Fruit fly (Drosophila melanogaster) whole organism, embryonic: ENCODE data around the gene CG13364.
A peak's percentile ranks its signal among the peaks of the same experiment; 100 is the strongest.

Experiments used
- Bteb2 ChIP-seq: fragments of 200-800 bp; sonication (Bioruptor generic); optimal IDR thresholded peaks from 2 replicates; lab custom pipeline; 2016; ENCODE audit warnings: missing biosample characterization, missing genetic modification characterization
- CG12071 ChIP-seq: fragments of 200-800 bp; sonication (Bioruptor generic); optimal IDR thresholded peaks from 3 replicates; lab custom pipeline; 2018; ENCODE audit warnings: missing biosample characterization, mild to moderate bottlenecking, missing genetic modification characterization
- CG12236 ChIP-seq: fragments of 200-800 bp; sonication (Bioruptor generic); optimal IDR thresholded peaks from 2 replicates; lab custom pipeline; 2016; ENCODE audit warnings: missing biosample characterization, missing genetic modification characterization
- CG12659 ChIP-seq: fragments of 200-800 bp; sonication (Bioruptor generic); optimal IDR thresholded peaks from 3 replicates; lab custom pipeline; 2017; ENCODE audit warnings: mild to moderate bottlenecking, missing biosample characterization, missing genetic modification reagents, missing genetic modification characterization
- CG12942 ChIP-seq: fragments of 200-800 bp; sonication (Bioruptor generic); optimal IDR thresholded peaks from 3 replicates; lab custom pipeline; 2016; ENCODE audit warnings: missing biosample characterization, missing genetic modification characterization
- CG15011 ChIP-seq: fragments of 200-800 bp; sonication (Bioruptor generic); optimal IDR thresholded peaks from 3 replicates; lab custom pipeline; 2018; ENCODE audit warnings: missing biosample characterization, mild to moderate bottlenecking, missing genetic modification characterization
- CG15696 ChIP-seq: fragments of 200-800 bp; sonication (Bioruptor generic); optimal IDR thresholded peaks from 2 replicates; lab custom pipeline; 2019; ENCODE audit warnings: missing biosample characterization, mild to moderate bottlenecking, missing genetic modification characterization, moderate library complexity
- CG17568 ChIP-seq: fragments of 200-800 bp; sonication (Bioruptor generic); optimal IDR thresholded peaks from 2 replicates; lab custom pipeline; 2018; ENCODE audit warnings: missing biosample characterization, mild to moderate bottlenecking, missing genetic modification characterization, moderate library complexity
- CG17912 ChIP-seq: fragments of 200-800 bp; sonication (Bioruptor generic); optimal IDR thresholded peaks from 2 replicates; lab custom pipeline; 2018; ENCODE audit warnings: missing biosample characterization, mild to moderate bottlenecking, missing genetic modification characterization
- CG18599 ChIP-seq: fragments of 200-800 bp; sonication (Bioruptor generic); optimal IDR thresholded peaks from 3 replicates; lab custom pipeline; 2017; ENCODE audit warnings: missing biosample characterization, missing genetic modification characterization, mild to moderate bottlenecking, moderate library complexity, missing genetic modification reagents
- CG2875 ChIP-seq: fragments of 200-800 bp; sonication (Bioruptor generic); optimal IDR thresholded peaks from 2 replicates; lab custom pipeline; 2017; ENCODE audit warnings: missing biosample characterization, mild to moderate bottlenecking, missing genetic modification characterization, missing genetic modification reagents
- CG30403 ChIP-seq: fragments of 200-800 bp; sonication (Bioruptor generic); optimal IDR thresholded peaks from 3 replicates; lab custom pipeline; 2016; ENCODE audit warnings: missing biosample characterization, missing genetic modification characterization
- CG3281 ChIP-seq: fragments of 200-800 bp; sonication (Bioruptor generic); optimal IDR thresholded peaks from 3 replicates; lab custom pipeline; 2017; ENCODE audit warnings: missing biosample characterization, mild to moderate bottlenecking, missing genetic modification characterization
- CG34376 ChIP-seq: fragments of 200-800 bp; sonication (Bioruptor generic); optimal IDR thresholded peaks from 2 replicates; lab custom pipeline; 2018; ENCODE audit warnings: missing biosample characterization, mild to moderate bottlenecking, missing genetic modification characterization
- CG42726 ChIP-seq: fragments of 200-800 bp; sonication (Bioruptor generic); IDR thresholded peaks from 2 replicates; pipeline ENCODE4 v1.3.6; 2022; ENCODE audit warnings: missing biosample characterization, missing genetic modification characterization; ENCODE audit not compliant: partially characterized antibody
- CG4617 ChIP-seq: fragments of 200-800 bp; sonication (Bioruptor generic); optimal IDR thresholded peaks from 3 replicates; lab custom pipeline; 2016; ENCODE audit warnings: missing biosample characterization, missing genetic modification characterization, borderline replicate concordance
- CG5245 ChIP-seq: fragments of 200-800 bp; sonication (Bioruptor generic); optimal IDR thresholded peaks from 3 replicates; lab custom pipeline; 2016; ENCODE audit warnings: missing biosample characterization, missing genetic modification characterization
- CG8089 ChIP-seq: fragments of 200-800 bp; sonication (Bioruptor generic); optimal IDR thresholded peaks from 3 replicates; lab custom pipeline; 2016; ENCODE audit warnings: missing biosample characterization, missing genetic modification characterization
- CG8765 ChIP-seq: fragments of 200-800 bp; sonication (Bioruptor generic); IDR thresholded peaks from 2 replicates; pipeline ENCODE4 v1.3.6; 2022; ENCODE audit warnings: missing biosample characterization, missing genetic modification characterization
- CG9727 ChIP-seq: fragments of 200-800 bp; sonication (Bioruptor generic); optimal IDR thresholded peaks from 3 replicates; lab custom pipeline; 2017; ENCODE audit warnings: missing biosample characterization, mild to moderate bottlenecking, missing genetic modification characterization
- Elba2 ChIP-seq: fragments of 200-800 bp; sonication (Bioruptor generic); optimal IDR thresholded peaks from 3 replicates; lab custom pipeline; 2016; ENCODE audit warnings: missing biosample characterization, missing genetic modification characterization
- H15 ChIP-seq: fragments of 200-800 bp; sonication (Bioruptor generic); IDR thresholded peaks from 3 replicates; pipeline ENCODE4 v1.3.6; 2022; ENCODE audit warnings: missing biosample characterization, missing genetic modification characterization
- H2.0 ChIP-seq: fragments of 200-800 bp; sonication (Bioruptor generic); IDR thresholded peaks from 2 replicates; pipeline ENCODE4 v1.3.6; 2022; ENCODE audit warnings: missing biosample characterization, missing genetic modification characterization
- Hr3 ChIP-seq: fragments of 200-800 bp; sonication (Bioruptor generic); optimal IDR thresholded peaks from 3 replicates; lab custom pipeline; 2016; ENCODE audit warnings: missing biosample characterization, missing genetic modification characterization
- MESR4 ChIP-seq: fragments of 200-800 bp; sonication (Bioruptor generic); optimal IDR thresholded peaks from 2 replicates; lab custom pipeline; 2018; ENCODE audit warnings: missing biosample characterization, mild to moderate bottlenecking, missing genetic modification characterization, moderate library complexity
- MTF-1 ChIP-seq: fragments of 200-800 bp; sonication (Bioruptor generic); optimal IDR thresholded peaks from 2 replicates; lab custom pipeline; 2018; ENCODE audit warnings: missing biosample characterization, mild to moderate bottlenecking, missing genetic modification characterization, borderline replicate concordance
- aop ChIP-seq: fragments of 200-800 bp; sonication (Bioruptor generic); IDR thresholded peaks from 2 replicates; pipeline ENCODE4 v1.3.6; 2022; ENCODE audit warnings: missing biosample characterization, missing genetic modification characterization
- ato ChIP-seq: fragments of 200-800 bp; sonication (Bioruptor generic); IDR thresholded peaks from 2 replicates; pipeline ENCODE4 v1.3.6; 2022; ENCODE audit warnings: missing biosample characterization, missing genetic modification characterization; ENCODE audit not compliant: partially characterized antibody
- br ChIP-seq: fragments of >200 bp; optimal IDR thresholded peaks from 2 replicates; lab custom pipeline; 2017
- cas ChIP-seq: fragments of 200-800 bp; sonication (Bioruptor generic); IDR thresholded peaks from 2 replicates; pipeline ENCODE4 v1.3.6; 2022; ENCODE audit warnings: missing biosample characterization, missing genetic modification characterization
- danr ChIP-seq: fragments of 200-800 bp; sonication (Bioruptor generic); IDR thresholded peaks from 2 replicates; pipeline ENCODE4 v1.3.6; 2022; ENCODE audit warnings: missing biosample characterization, missing genetic modification characterization
- dmrt11E ChIP-seq: fragments of 200-800 bp; sonication (Bioruptor generic); optimal IDR thresholded peaks from 3 replicates; lab custom pipeline; 2018; ENCODE audit warnings: missing biosample characterization, mild to moderate bottlenecking, missing genetic modification characterization, moderate library complexity
- dmrt99B ChIP-seq: fragments of 200-800 bp; sonication (Bioruptor generic); optimal IDR thresholded peaks from 2 replicates; lab custom pipeline; 2018; ENCODE audit warnings: missing biosample characterization, mild to moderate bottlenecking, missing genetic modification characterization, moderate library complexity
- en ChIP-seq: fragments of 200-800 bp; sonication (Bioruptor generic); optimal IDR thresholded peaks from 2 replicates; lab custom pipeline; 2016; ENCODE audit warnings: missing biosample characterization, missing genetic modification characterization
- eyg ChIP-seq: fragments of 200-800 bp; sonication (Bioruptor generic); optimal IDR thresholded peaks from 3 replicates; lab custom pipeline; 2016; ENCODE audit warnings: missing biosample characterization, missing genetic modification characterization
- gfzf ChIP-seq: fragments of 200-800 bp; sonication (Bioruptor generic); optimal IDR thresholded peaks from 2 replicates; lab custom pipeline; 2016; ENCODE audit warnings: missing biosample characterization, mild to moderate bottlenecking, missing genetic modification characterization, moderate library complexity
- ham ChIP-seq: fragments of 200-800 bp; sonication (Bioruptor generic); IDR thresholded peaks from 2 replicates; pipeline ENCODE4 v1.3.6; 2022; ENCODE audit warnings: missing biosample characterization, missing genetic modification characterization
- jing ChIP-seq: fragments of 200-800 bp; sonication (Bioruptor generic); optimal IDR thresholded peaks from 2 replicates; lab custom pipeline; 2018; ENCODE audit warnings: missing biosample characterization, mild to moderate bottlenecking, missing genetic modification characterization
- kni ChIP-seq: fragments of 200-800 bp; sonication (Bioruptor generic); optimal IDR thresholded peaks from 3 replicates; lab custom pipeline; 2017; ENCODE audit warnings: mild to moderate bottlenecking, missing biosample characterization, missing genetic modification reagents, missing genetic modification characterization
- lmd ChIP-seq: fragments of 200-800 bp; sonication (Bioruptor generic); IDR thresholded peaks from 2 replicates; pipeline ENCODE4 v1.3.6; 2022; ENCODE audit warnings: missing biosample characterization, missing genetic modification characterization
- nerfin-1 ChIP-seq: fragments of 200-800 bp; sonication (Bioruptor generic); optimal IDR thresholded peaks from 3 replicates; lab custom pipeline; 2019; ENCODE audit warnings: missing biosample characterization, mild to moderate bottlenecking, missing genetic modification characterization, moderate library complexity
- pfk ChIP-seq: fragments of 200-800 bp; sonication (Bioruptor generic); optimal IDR thresholded peaks from 2 replicates; lab custom pipeline; 2018; ENCODE audit warnings: missing biosample characterization, mild to moderate bottlenecking, missing genetic modification characterization, moderate library complexity
- sens-2 ChIP-seq: fragments of 200-800 bp; sonication (Bioruptor generic); IDR thresholded peaks from 2 replicates; pipeline ENCODE4 v1.3.6; 2022; ENCODE audit warnings: missing biosample characterization, missing genetic modification characterization
- tin ChIP-seq: fragments of 200-800 bp; sonication (Bioruptor generic); optimal IDR thresholded peaks from 3 replicates; lab custom pipeline; 2016; ENCODE audit warnings: missing biosample characterization, missing genetic modification characterization
- trem ChIP-seq: fragments of 200-800 bp; optimal IDR thresholded peaks from 3 replicates; lab custom pipeline; 2019; ENCODE audit warnings: missing biosample characterization, mild to moderate bottlenecking, missing genetic modification characterization, moderate library complexity
- trh ChIP-seq: fragments of 200-800 bp; sonication (Bioruptor generic); optimal IDR thresholded peaks from 2 replicates; lab custom pipeline; 2016; ENCODE audit warnings: missing biosample characterization, missing genetic modification characterization
- tx ChIP-seq: fragments of 200-800 bp; sonication (Bioruptor generic); optimal IDR thresholded peaks from 2 replicates; lab custom pipeline; 2016; ENCODE audit warnings: missing biosample characterization, missing genetic modification characterization
- vvl ChIP-seq: fragments of 200-800 bp; sonication (Bioruptor generic); IDR thresholded peaks from 2 replicates; pipeline ENCODE4 v1.3.6; 2022; ENCODE audit warnings: missing biosample characterization, missing genetic modification characterization
- wdn ChIP-seq: fragments of 200-800 bp; sonication (Bioruptor generic); IDR thresholded peaks from 2 replicates; pipeline ENCODE4 v1.3.6; 2022; ENCODE audit warnings: missing biosample characterization, missing genetic modification characterization
- zfh2 ChIP-seq: fragments of 200-800 bp; sonication (Bioruptor generic); optimal IDR thresholded peaks from 2 replicates; lab custom pipeline; 2016; ENCODE audit warnings: missing biosample characterization, missing genetic modification characterization

CG13364 gene

DNA sequence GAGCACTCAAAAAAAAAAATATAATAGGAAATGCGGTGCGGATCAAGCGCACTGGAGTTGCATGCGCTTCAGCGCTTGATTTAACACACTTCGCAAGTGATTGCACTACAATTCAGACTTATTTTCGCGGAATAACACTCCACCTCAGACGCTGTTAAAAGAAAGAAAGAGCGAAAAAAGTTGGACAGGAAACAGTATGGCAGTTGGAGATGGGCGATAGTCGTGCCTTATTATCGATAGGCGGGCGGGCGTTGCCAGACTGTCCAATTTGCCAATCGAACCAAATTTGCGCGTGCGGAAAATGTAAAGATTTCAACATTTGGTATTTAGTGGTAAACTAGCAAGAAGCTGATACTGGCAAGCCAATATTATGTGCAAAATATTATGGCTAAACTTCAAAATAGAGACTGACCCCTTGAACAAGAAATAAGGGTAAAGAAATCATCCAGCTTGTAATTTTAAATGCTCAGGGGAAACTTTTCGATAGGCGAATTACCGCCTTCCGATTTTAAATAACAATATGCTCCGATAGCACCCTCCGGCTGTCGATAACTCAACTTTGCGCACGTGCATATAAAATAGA, 4.3 kb upstream of the CG13364 start, which contains the start of the genes RpL36 and Mybbp1A (continued):
- TF ChIP-seq CG3281, result peak; percentile 80
- no peak for TF ChIP-seq Elba2 (GFP tag; lab: Kevin White, UChicago)
- TF ChIP-seq br, result no peak
- TF ChIP-seq dmrt99B (tag; lab: Kevin White, UChicago), result no peak
- TF ChIP-seq Bteb2 (GFP tag; lab: Kevin White, UChicago), result peak; percentile 25
- TF ChIP-seq kni (GFP tag; lab: Kevin White, UChicago), result peak; percentile 79
- TF ChIP-seq MTF-1 (GFP tag; lab: Kevin White, UChicago), result peak; percentile 64
- TF ChIP-seq trem (tag; lab: Kevin White, UChicago), result peak; percentile 76
- peak; percentile 16 for TF ChIP-seq CG5245 (GFP tag; lab: Kevin White, UChicago)
- peak; percentile 59 for TF ChIP-seq gfzf
- peak; percentile 69 for TF ChIP-seq CG4617
- TF ChIP-seq jing (GFP tag; lab: Kevin White, UChicago), result no peak
- TF ChIP-seq danr (GFP tag; lab: Robert Waterston, UW), result no peak
- peak; percentile 88 for TF ChIP-seq CG9727 (GFP tag; lab: Kevin White, UChicago)
- peak; percentile 65 for TF ChIP-seq tin (GFP tag; lab: Kevin White, UChicago)
- peak; percentile 67 for TF ChIP-seq CG17912 (GFP tag; lab: Kevin White, UChicago)
- TF ChIP-seq en, result peak; percentile 56
- peak; percentile 64; the same call in 2 of the 3 replicates for TF ChIP-seq H15 (GFP tag; lab: Robert Waterston, UW)
- peak; percentile 84 for TF ChIP-seq CG34376 (GFP tag; lab: Kevin White, UChicago)
- peak; percentile 60 for TF ChIP-seq lmd (GFP tag; lab: Robert Waterston, UW)
- no peak for TF ChIP-seq cas (GFP tag; lab: Robert Waterston, UW)
- peak; percentile 78 for TF ChIP-seq vvl (GFP tag; lab: Robert Waterston, UW)
- peak; percentile 50 for TF ChIP-seq trh
- peak; percentile 72 for TF ChIP-seq CG30403
- TF ChIP-seq H2.0 (GFP tag; lab: Robert Waterston, UW), result peak; percentile 66
- 0 out of 2 replicates have a peak, but pooled peaks have one; percentile 43 for TF ChIP-seq wdn (GFP tag; lab: Robert Waterston, UW)
- peak; percentile 57 for TF ChIP-seq tx (GFP tag; lab: Kevin White, UChicago)
- TF ChIP-seq MESR4 (GFP tag; lab: Kevin White, UChicago), result peak; percentile 98
- peak; percentile 55 for TF ChIP-seq pfk (GFP tag; lab: Kevin White, UChicago)
- TF ChIP-seq CG18599, result peak; percentile 80
- TF ChIP-seq ato (GFP tag; lab: Robert Waterston, UW), result peak; percentile 81
- no peak for TF ChIP-seq ham (GFP tag; lab: Robert Waterston, UW)
- peak; percentile 52 for TF ChIP-seq CG12942 (GFP tag; lab: Kevin White, UChicago)
- TF ChIP-seq CG42726, result peak; percentile 90
- TF ChIP-seq CG17568 (GFP tag; lab: Kevin White, UChicago), result no peak
- peak; percentile 82 for TF ChIP-seq CG8089 (GFP tag; lab: Kevin White, UChicago)
- TF ChIP-seq zfh2 (GFP tag; lab: Kevin White, UChicago), result peak; percentile 80
- 0 out of 2 replicates have a peak, but pooled peaks have one; percentile 18 for TF ChIP-seq CG8765 (GFP tag; lab: Robert Waterston, UW)
- TF ChIP-seq CG12071 (GFP tag; lab: Kevin White, UChicago), result peak; percentile 77
- TF ChIP-seq dmrt11E, result peak; percentile 66
- no peak for TF ChIP-seq CG15696
- TF ChIP-seq CG15011 (GFP tag; lab: Kevin White, UChicago), result peak; percentile 75
- TF ChIP-seq CG12659 (GFP tag; lab: Kevin White, UChicago), result peak; percentile 92
- TF ChIP-seq CG12236 (GFP tag; lab: Kevin White, UChicago), result peak; percentile 52
- TF ChIP-seq sens-2, result 0 out of 2 replicates have a peak, but pooled peaks have one; percentile 52
- TF ChIP-seq nerfin-1 (tag; lab: Kevin White, UChicago), result peak; percentile 49
- TF ChIP-seq Hr3 (GFP tag; lab: Kevin White, UChicago), result peak; percentile 56
- no peak for TF ChIP-seq aop (GFP tag; lab: Robert Waterston, UW)
- peak; percentile 72 for TF ChIP-seq CG2875 (GFP tag; lab: Kevin White, UChicago)
- peak; percentile 77 for TF ChIP-seq eyg (GFP tag; lab: Kevin White, UChicago)
